Fruit fly (Drosophila melanogaster) whole organism, embryonic: Measurements from ENCODE around the gene cass.

Experiments used
- Asciz ChIP-seq: fragments of 200-800 bp; sonication (Bioruptor generic); optimal IDR thresholded peaks from 2 replicates; lab custom pipeline; 2017; ENCODE audit warnings: missing biosample characterization, mild to moderate bottlenecking, missing genetic modification characterization, missing genetic modification reagents
- Bteb2 ChIP-seq: fragments of 200-800 bp; sonication (Bioruptor generic); optimal IDR thresholded peaks from 2 replicates; lab custom pipeline; 2016; ENCODE audit warnings: missing biosample characterization, missing genetic modification characterization
- CG12071 ChIP-seq: fragments of 200-800 bp; sonication (Bioruptor generic); optimal IDR thresholded peaks from 3 replicates; lab custom pipeline; 2018; ENCODE audit warnings: missing biosample characterization, mild to moderate bottlenecking, missing genetic modification characterization
- CG12104 ChIP-seq: fragments of 200-800 bp; sonication (Bioruptor generic); optimal IDR thresholded peaks from 3 replicates; lab custom pipeline; 2016; ENCODE audit warnings: missing biosample characterization, missing genetic modification characterization
- CG12942 ChIP-seq: fragments of 200-800 bp; sonication (Bioruptor generic); optimal IDR thresholded peaks from 3 replicates; lab custom pipeline; 2016; ENCODE audit warnings: missing biosample characterization, missing genetic modification characterization
- CG13424 ChIP-seq: fragments of 200-800 bp; sonication (Bioruptor generic); optimal IDR thresholded peaks from 2 replicates; lab custom pipeline; 2019; ENCODE audit warnings: missing biosample characterization, mild to moderate bottlenecking, missing genetic modification characterization, moderate library complexity
- CG13775 ChIP-seq: fragments of 200-800 bp; sonication (Bioruptor generic); optimal IDR thresholded peaks from 3 replicates; lab custom pipeline; 2017; ENCODE audit warnings: missing biosample characterization, mild to moderate bottlenecking, missing genetic modification characterization
- CG14965 ChIP-seq: fragments of 200-800 bp; sonication (Bioruptor generic); optimal IDR thresholded peaks from 2 replicates; lab custom pipeline; 2016; ENCODE audit warnings: missing biosample characterization, missing genetic modification characterization, borderline replicate concordance
- CG16779 ChIP-seq: fragments of 200-800 bp; sonication (Bioruptor generic); IDR thresholded peaks from 2 replicates; pipeline ENCODE4 v1.3.6; 2022; ENCODE audit warnings: missing biosample characterization, missing genetic modification characterization
- CG17361 ChIP-seq: fragments of 200-800 bp; sonication (Bioruptor generic); IDR thresholded peaks from 3 replicates; pipeline ENCODE4 v1.3.6; 2022; ENCODE audit warnings: missing biosample characterization, missing genetic modification characterization
- CG33213 ChIP-seq: fragments of 200-800 bp; sonication (Bioruptor generic); optimal IDR thresholded peaks from 3 replicates; lab custom pipeline; 2016; ENCODE audit warnings: missing biosample characterization, missing genetic modification characterization
- CG33557 ChIP-seq: fragments of 200-800 bp; sonication (Bioruptor generic); optimal IDR thresholded peaks from 2 replicates; lab custom pipeline; 2019; ENCODE audit warnings: missing biosample characterization, mild to moderate bottlenecking, missing genetic modification characterization, moderate library complexity
- CG3407 ChIP-seq: fragments of 200-800 bp; sonication (Bioruptor generic); optimal IDR thresholded peaks from 2 replicates; lab custom pipeline; 2018; ENCODE audit warnings: missing biosample characterization, mild to moderate bottlenecking, missing genetic modification characterization
- CG34224 ChIP-seq: fragments of 200-800 bp; sonication (Bioruptor generic); IDR thresholded peaks from 3 replicates; pipeline ENCODE4 v1.3.6; 2022; ENCODE audit warnings: missing biosample characterization, missing genetic modification characterization; ENCODE audit not compliant: partially characterized antibody
- CG4424 ChIP-seq: fragments of 200-800 bp; sonication (Bioruptor generic); optimal IDR thresholded peaks from 3 replicates; lab custom pipeline; 2016; ENCODE audit warnings: missing biosample characterization, missing genetic modification characterization
- CG6683 ChIP-seq: fragments of 200-800 bp; sonication (Bioruptor generic); optimal IDR thresholded peaks from 2 replicates; lab custom pipeline; 2017; ENCODE audit warnings: missing biosample characterization, mild to moderate bottlenecking, missing genetic modification characterization, missing genetic modification reagents
- CG6813 ChIP-seq: fragments of 200-800 bp; sonication (Bioruptor generic); optimal IDR thresholded peaks from 2 replicates; lab custom pipeline; 2017; ENCODE audit warnings: missing biosample characterization, missing genetic modification characterization, mild to moderate bottlenecking, moderate library complexity, missing genetic modification reagents
- CG7271 ChIP-seq: fragments of 200-800 bp; sonication (Bioruptor generic); optimal IDR thresholded peaks from 2 replicates; lab custom pipeline; 2018; ENCODE audit warnings: missing biosample characterization, mild to moderate bottlenecking, missing genetic modification characterization, moderate library complexity
- CG9797 ChIP-seq: fragments of 200-800 bp; sonication (Bioruptor generic); optimal IDR thresholded peaks from 3 replicates; lab custom pipeline; 2018; ENCODE audit warnings: missing biosample characterization, mild to moderate bottlenecking, missing genetic modification characterization
- D19A ChIP-seq: fragments of 200-800 bp; optimal IDR thresholded peaks from 3 replicates; lab custom pipeline; 2019; ENCODE audit warnings: missing biosample characterization, mild to moderate bottlenecking, missing genetic modification characterization, moderate library complexity
- Dbx ChIP-seq: fragments of 200-800 bp; sonication (Bioruptor generic); IDR thresholded peaks from 3 replicates; pipeline ENCODE4 v1.3.6; 2022; ENCODE audit warnings: missing biosample characterization, missing genetic modification characterization
- Dek ChIP-seq: fragments of 200-800 bp; sonication (Bioruptor generic); optimal IDR thresholded peaks from 3 replicates; lab custom pipeline; 2019; ENCODE audit warnings: missing biosample characterization, mild to moderate bottlenecking, missing genetic modification characterization, moderate library complexity
- Elba2 ChIP-seq: fragments of 200-800 bp; sonication (Bioruptor generic); optimal IDR thresholded peaks from 3 replicates; lab custom pipeline; 2016; ENCODE audit warnings: missing biosample characterization, missing genetic modification characterization
- Ets97D ChIP-seq: fragments of 200-800 bp; sonication (Bioruptor generic); optimal IDR thresholded peaks from 3 replicates; lab custom pipeline; 2016; ENCODE audit warnings: missing biosample characterization, missing genetic modification characterization
- Fer3 ChIP-seq: fragments of 200-800 bp; sonication (Bioruptor generic); optimal IDR thresholded peaks from 2 replicates; lab custom pipeline; 2018; ENCODE audit warnings: missing biosample characterization, mild to moderate bottlenecking, missing genetic modification characterization, moderate library complexity
- Oaz ChIP-seq: fragments of 200-800 bp; sonication (Bioruptor generic); IDR thresholded peaks from 2 replicates; pipeline ENCODE4 v1.3.6; 2022; ENCODE audit warnings: missing biosample characterization, missing genetic modification characterization
- Sox100B ChIP-seq: fragments of 200-800 bp; sonication (Bioruptor generic); optimal IDR thresholded peaks from 3 replicates; lab custom pipeline; 2018; ENCODE audit warnings: missing biosample characterization, mild to moderate bottlenecking, missing genetic modification characterization
- Stat92E ChIP-seq, 3 experiments: fragments of >200 bp in 2 of 3; fragments of 200-800 bp in 1 of 3; sonication (Bioruptor generic) in 1 of 3; optimal IDR thresholded peaks; 2 replicates each; lab custom pipeline; 2017 to 2019; ENCODE audit warnings: missing biosample characterization in 3 of 3, missing genetic modification characterization in 3 of 3, mild to moderate bottlenecking in 1 of 3, moderate library complexity in 1 of 3
- Xrp1 ChIP-seq: fragments of 200-800 bp; sonication (Bioruptor generic); IDR thresholded peaks from 2 replicates; pipeline ENCODE4 v1.3.6; 2022; ENCODE audit warnings: missing biosample characterization, missing genetic modification characterization
- bigmax ChIP-seq: fragments of 200-800 bp; sonication (Bioruptor generic); optimal IDR thresholded peaks from 2 replicates; lab custom pipeline; 2018; ENCODE audit warnings: missing biosample characterization, mild to moderate bottlenecking, missing genetic modification characterization
- cg ChIP-seq: fragments of 200-800 bp; sonication (Bioruptor generic); optimal IDR thresholded peaks from 3 replicates; lab custom pipeline; 2019; ENCODE audit warnings: missing biosample characterization, mild to moderate bottlenecking, missing genetic modification characterization, moderate library complexity
- chif ChIP-seq, 2 experiments: fragments of 200-800 bp; sonication (Bioruptor generic); optimal IDR thresholded peaks; 3 replicates each; lab custom pipeline; 2016; ENCODE audit warnings: missing biosample characterization in 2 of 2, missing genetic modification characterization in 2 of 2
- corto ChIP-seq: fragments of 200-800 bp; sonication (Bioruptor generic); optimal IDR thresholded peaks from 2 replicates; lab custom pipeline; 2016; ENCODE audit warnings: missing biosample characterization, mild to moderate bottlenecking, missing genetic modification characterization, moderate library complexity
- cwo ChIP-seq: fragments of 200-800 bp; sonication (Bioruptor generic); optimal IDR thresholded peaks from 3 replicates; lab custom pipeline; 2017; ENCODE audit warnings: missing biosample characterization, missing genetic modification characterization, mild to moderate bottlenecking, moderate library complexity, missing genetic modification reagents
- dan ChIP-seq: fragments of 200-800 bp; sonication (Bioruptor generic); IDR thresholded peaks from 2 replicates; pipeline ENCODE4 v1.3.6; 2022; ENCODE audit warnings: missing biosample characterization, missing genetic modification characterization
- danr ChIP-seq: fragments of 200-800 bp; sonication (Bioruptor generic); IDR thresholded peaks from 2 replicates; pipeline ENCODE4 v1.3.6; 2022; ENCODE audit warnings: missing biosample characterization, missing genetic modification characterization
- ftz-f1 ChIP-seq: fragments of 200-800 bp; sonication (Bioruptor generic); optimal IDR thresholded peaks from 2 replicates; lab custom pipeline; 2016; ENCODE audit warnings: missing biosample characterization, missing genetic modification characterization
- jing ChIP-seq: fragments of 200-800 bp; sonication (Bioruptor generic); optimal IDR thresholded peaks from 2 replicates; lab custom pipeline; 2018; ENCODE audit warnings: missing biosample characterization, mild to moderate bottlenecking, missing genetic modification characterization
- lab ChIP-seq: fragments of 200-800 bp; sonication (Bioruptor generic); optimal IDR thresholded peaks from 3 replicates; lab custom pipeline; 2017; ENCODE audit warnings: missing biosample characterization, missing genetic modification characterization, mild to moderate bottlenecking, moderate library complexity, missing genetic modification reagents
- mam ChIP-seq: fragments of 200-800 bp; sonication (Bioruptor generic); optimal IDR thresholded peaks from 3 replicates; lab custom pipeline; 2016; ENCODE audit warnings: missing biosample characterization, missing genetic modification characterization
- oc ChIP-seq: fragments of 200-800 bp; sonication (Bioruptor generic); optimal IDR thresholded peaks from 2 replicates; lab custom pipeline; 2018; ENCODE audit warnings: missing biosample characterization, mild to moderate bottlenecking, missing genetic modification characterization, moderate library complexity
- prd ChIP-seq, 3 experiments: fragments of >200 bp in 2 of 3; fragments of 200-800 bp in 1 of 3; sonication (Bioruptor generic) in 1 of 3; optimal IDR thresholded peaks in 2 of 3; IDR thresholded peaks in 1 of 3; 2 replicates in 2 of 3; 3 replicates in 1 of 3; pipeline versions ENCODE4 v1.3.6 to Lab custom; 2017 to 2022; ENCODE audit warnings: missing biosample characterization in 1 of 3, missing genetic modification characterization in 1 of 3
- schlank ChIP-seq: fragments of 200-800 bp; sonication (Bioruptor generic); optimal IDR thresholded peaks from 2 replicates; lab custom pipeline; 2018; ENCODE audit warnings: missing biosample characterization, mild to moderate bottlenecking, missing genetic modification characterization
- sima ChIP-seq: fragments of 200-800 bp; sonication (Bioruptor generic); optimal IDR thresholded peaks from 2 replicates; lab custom pipeline; 2016; ENCODE audit warnings: missing biosample characterization, missing genetic modification characterization
- trh ChIP-seq: fragments of 200-800 bp; sonication (Bioruptor generic); optimal IDR thresholded peaks from 2 replicates; lab custom pipeline; 2016; ENCODE audit warnings: missing biosample characterization, missing genetic modification characterization
- tx ChIP-seq: fragments of 200-800 bp; sonication (Bioruptor generic); optimal IDR thresholded peaks from 2 replicates; lab custom pipeline; 2016; ENCODE audit warnings: missing biosample characterization, missing genetic modification characterization
- usp ChIP-seq: fragments of >200 bp; optimal IDR thresholded peaks from 2 replicates; lab custom pipeline; 2017; ENCODE audit warnings: missing biosample characterization, missing genetic modification characterization
- vfl ChIP-seq: fragments of 200-800 bp; sonication (Bioruptor generic); optimal IDR thresholded peaks from 2 replicates; lab custom pipeline; 2016; ENCODE audit warnings: missing biosample characterization, missing genetic modification characterization

The cass gene

dm6 chr2L:17514090-17514715, 36.5 kb upstream of the cass start (continued):
- TF ChIP-seq oc (tag; lab: Kevin White, UChicago) = peak; percentile 80
- peak; percentile 67 for TF ChIP-seq mam (GFP tag; lab: Kevin White, UChicago)
- TF ChIP-seq bigmax (GFP tag; lab: Kevin White, UChicago) = no peak
- TF ChIP-seq Ets97D (GFP tag; lab: Kevin White, UChicago) = peak; percentile 34
- TF ChIP-seq CG6813 (GFP tag; lab: Kevin White, UChicago) = peak; percentile 83
- TF ChIP-seq jing (GFP tag; lab: Kevin White, UChicago) = peak; percentile 48
- peak; percentile 83 for TF ChIP-seq cwo (GFP tag; lab: Kevin White, UChicago)
- peak; percentile 85 for TF ChIP-seq CG6683 (GFP tag; lab: Kevin White, UChicago)
- TF ChIP-seq usp (GFP tag; lab: Kevin White, UChicago) = no peak
- TF ChIP-seq Asciz (GFP tag; lab: Kevin White, UChicago) = peak; percentile 87
- no peak for TF ChIP-seq CG34224
- peak; percentile 85 for TF ChIP-seq Sox100B
- peak; percentile 95 for TF ChIP-seq Xrp1 (GFP tag; lab: Robert Waterston, UW)
- peak; percentile 67 to 86 for TF ChIP-seq chif (GFP tag; optimal IDR thresholded peaks at IDR 0.05; lab: Kevin White, UChicago)
- peak; percentile 32 for TF ChIP-seq tx (GFP tag; lab: Kevin White, UChicago)
- TF ChIP-seq ftz-f1 (GFP tag; lab: Kevin White, UChicago) = no peak
- peak; percentile 66 for TF ChIP-seq CG12104 (GFP tag; lab: Kevin White, UChicago)
- TF ChIP-seq CG16779 (GFP tag; lab: Robert Waterston, UW) = peak; percentile 37; the same call in 1 of the 2 replicates
- TF ChIP-seq dan (GFP tag; lab: Robert Waterston, UW) = peak; percentile 27; the same call in 1 of the 2 replicates
- no peak for TF ChIP-seq vfl (GFP tag; lab: Kevin White, UChicago)
- no peak for TF ChIP-seq Stat92E (GFP tag; optimal IDR thresholded peaks at IDR 0.05; lab: Kevin White, UChicago)
- TF ChIP-seq CG33213 (GFP tag; lab: Kevin White, UChicago) = peak; percentile 61
- peak; percentile 4 for TF ChIP-seq CG14965 (GFP tag; lab: Kevin White, UChicago)
- TF ChIP-seq schlank (tag; lab: Kevin White, UChicago) = peak; percentile 68
- TF ChIP-seq Fer3 (tag; lab: Kevin White, UChicago) = peak; percentile 87
- TF ChIP-seq Dbx (GFP tag; lab: Robert Waterston, UW) = peak; percentile 74
- no peak for TF ChIP-seq prd (optimal IDR thresholded peaks at IDR 0.05; lab: Kevin White, UChicago)
- peak; percentile 91 for TF ChIP-seq prd (GFP tag; IDR thresholded peaks at IDR 0.05; lab: Robert Waterston, UW)
- peak; percentile 82 for TF ChIP-seq CG13775
- TF ChIP-seq corto = peak; percentile 4
- TF ChIP-seq lab (GFP tag; lab: Kevin White, UChicago) = peak; percentile 94
- peak; percentile 52 for TF ChIP-seq CG7271 (tag; lab: Kevin White, UChicago)
- peak; percentile 95 for TF ChIP-seq CG33557 (GFP tag; lab: Kevin White, UChicago)
- TF ChIP-seq trh (GFP tag; lab: Kevin White, UChicago) = peak; percentile 2
- no peak for TF ChIP-seq cg
- peak; percentile 75 for TF ChIP-seq CG12942
- TF ChIP-seq CG13424 = peak; percentile 94
- TF ChIP-seq Elba2 (GFP tag; lab: Kevin White, UChicago) = peak; percentile 24
- peak; percentile 73 for TF ChIP-seq CG12071 (GFP tag; lab: Kevin White, UChicago)
- peak; percentile 81 for TF ChIP-seq danr
- peak; percentile 90 for TF ChIP-seq CG4424
- TF ChIP-seq Oaz (GFP tag; lab: Robert Waterston, UW) = peak; percentile 54; the same call in 1 of the 2 replicates
- TF ChIP-seq CG3407 (GFP tag; lab: Kevin White, UChicago) = peak; percentile 81
- TF ChIP-seq sima (GFP tag; lab: Kevin White, UChicago) = peak; percentile 35
- peak; percentile 92 for TF ChIP-seq CG17361
- peak; percentile 89 for TF ChIP-seq D19A (tag; lab: Kevin White, UChicago)
- no peak for TF ChIP-seq Bteb2 (GFP tag; lab: Kevin White, UChicago)
- TF ChIP-seq CG9797 (GFP tag; lab: Kevin White, UChicago) = peak; percentile 12
- TF ChIP-seq Dek (tag; lab: Kevin White, UChicago) = peak; percentile 83
